Worm (Caenorhabditis elegans): ENCODE data around the gene C43H6.6.

DNA sequence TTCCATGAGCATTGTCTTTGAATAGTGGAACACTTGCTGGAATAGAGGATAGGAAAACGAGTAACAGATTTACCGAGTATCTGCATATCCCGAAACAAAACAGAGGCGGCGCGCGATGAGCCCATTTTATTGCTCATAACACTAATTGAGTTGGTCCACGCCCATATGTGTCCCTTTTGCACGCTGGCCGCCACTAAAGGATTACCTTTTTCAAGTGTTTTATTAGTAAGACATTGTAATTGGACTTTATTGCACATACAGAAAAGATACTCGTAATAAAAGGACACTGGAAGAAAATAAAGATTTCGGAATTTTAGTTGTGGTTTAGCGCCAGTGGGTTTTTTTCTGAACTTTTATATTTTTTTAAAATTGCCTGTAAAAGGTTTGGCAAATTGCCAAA lies 18.2 kb downstream of the C43H6.6 start, which contains the start of gene hlh-15:
- TF ChIP-seq sea-2 (GFP tag; IDR thresholded peaks at IDR 0.05) (no peak), ama-1 (optimal IDR thresholded peaks at IDR 0.05) (no peak), ama-1 (GFP tag; optimal IDR thresholded peaks at IDR 0.05) (no peak), ztf-3 (GFP tag; optimal IDR thresholded peaks at IDR 0.05) (no peak), F55B11.4 (tag; optimal IDR thresholded peaks at IDR 0.05; ENCODE audit: borderline replicate concordance, insufficient read depth) (no peak), zim-3 (tag; optimal IDR thresholded peaks at IDR 0.05) (no peak), egrh-3 (GFP tag; IDR thresholded peaks at IDR 0.05) (no peak), ccch-3 (GFP tag; optimal IDR thresholded peaks at IDR 0.05) (no peak), ceh-79 (tag; optimal IDR thresholded peaks at IDR 0.05) (no peak), madf-6 (GFP tag; IDR thresholded peaks at IDR 0.05) (no peak), snpc-4 (GFP tag; optimal IDR thresholded peaks at IDR 0.05) (no peak), snpc-4 (tag; optimal IDR thresholded peaks at IDR 0.05) (no peak)

Data from whole organism, young adult.